Worm (Caenorhabditis elegans) whole organism, young adult: Measurements from ENCODE around the gene F35A5.8.

Source experiments
- B0336.3 ChIP-seq: fragments of 200-800 bp; sonication (Bioruptor generic); IDR thresholded peaks from 2 replicates; pipeline ENCODE4 v1.3.6; 2022; ENCODE audit warnings: missing genetic modification characterization, missing compliant biosample characterization
- D2030.7 ChIP-seq: fragments of 200-800 bp; sonication (Bioruptor generic); IDR thresholded peaks from 2 replicates; pipeline ENCODE4 v1.3.6; 2022; ENCODE audit warnings: missing genetic modification reagents, missing genetic modification characterization, missing compliant biosample characterization
- F22D6.2 ChIP-seq: sonication (generic microtip); optimal IDR thresholded peaks from 2 replicates; lab custom pipeline; 2016; ENCODE audit warnings: mild to moderate bottlenecking, missing genetic modification characterization, missing compliant biosample characterization
- F23B12.7 ChIP-seq: sonication (generic microtip); optimal IDR thresholded peaks from 2 replicates; lab custom pipeline; 2017; ENCODE audit warnings: missing genetic modification characterization, mild to moderate bottlenecking, missing compliant biosample characterization, antibody characterized with exemption, moderate library complexity; ENCODE audit not compliant: insufficient read depth
- F55B11.4 ChIP-seq: sonication (generic microtip); optimal IDR thresholded peaks from 2 replicates; lab custom pipeline; 2016; ENCODE audit warnings: missing compliant biosample characterization, missing genetic modification characterization, borderline replicate concordance; ENCODE audit not compliant: insufficient read depth
- T07F8.4 ChIP-seq: sonication (generic microtip); optimal IDR thresholded peaks from 2 replicates; lab custom pipeline; 2016; ENCODE audit warnings: mild to moderate bottlenecking, missing genetic modification characterization, moderate library complexity, missing compliant biosample characterization
- akir-1 ChIP-seq: fragments of 200-800 bp; sonication (Bioruptor generic); optimal IDR thresholded peaks from 2 replicates; lab custom pipeline; 2018; ENCODE audit warnings: mild to moderate bottlenecking, missing genetic modification characterization, moderate library complexity, missing compliant biosample characterization
- athp-1 ChIP-seq: sonication (generic microtip); optimal IDR thresholded peaks from 2 replicates; lab custom pipeline; 2017; ENCODE audit warnings: mild to moderate bottlenecking, missing genetic modification characterization, missing compliant biosample characterization
- attf-6 ChIP-seq: fragments of 200-800 bp; sonication (Bioruptor generic); IDR thresholded peaks from 2 replicates; pipeline ENCODE4 v1.3.6; 2022; ENCODE audit warnings: missing genetic modification reagents, missing genetic modification characterization, missing compliant biosample characterization
- bed-2 ChIP-seq: fragments of 200-800 bp; sonication (Bioruptor generic); IDR thresholded peaks from 2 replicates; pipeline ENCODE4 v1.3.6; 2022; ENCODE audit warnings: missing genetic modification reagents, missing genetic modification characterization, missing compliant biosample characterization
- cebp-1 ChIP-seq, 2 experiments: fragments of 200-800 bp in 1 of 2; sonication (Bioruptor generic) in 1 of 2; sonication (generic microtip) in 1 of 2; IDR thresholded peaks in 1 of 2; optimal IDR thresholded peaks in 1 of 2; 2 replicates each; pipeline versions ENCODE4 v1.3.6 to Lab custom; 2017 to 2022; ENCODE audit warnings: missing compliant biosample characterization in 2 of 2, missing genetic modification characterization in 2 of 2, mild to moderate bottlenecking in 1 of 2, missing genetic modification reagents in 1 of 2, moderate library complexity in 1 of 2
- ceh-58 ChIP-seq: fragments of 200-800 bp; sonication (Bioruptor generic); IDR thresholded peaks from 2 replicates; pipeline ENCODE4 v1.3.6; 2022; ENCODE audit warnings: missing genetic modification characterization, missing compliant biosample characterization
- ceh-79 ChIP-seq: sonication (generic microtip); optimal IDR thresholded peaks from 2 replicates; lab custom pipeline; 2017; ENCODE audit warnings: mild to moderate bottlenecking, missing genetic modification characterization, missing compliant biosample characterization
- chd-7 ChIP-seq: sonication (generic microtip); optimal IDR thresholded peaks from 2 replicates; lab custom pipeline; 2016; ENCODE audit warnings: mild to moderate bottlenecking, missing genetic modification characterization, moderate library complexity, missing compliant biosample characterization
- die-1 ChIP-seq: sonication (generic microtip); optimal IDR thresholded peaks from 2 replicates; lab custom pipeline; 2016; ENCODE audit warnings: missing genotype, mild to moderate bottlenecking, missing genetic modification characterization, missing compliant biosample characterization
- dox-1 ChIP-seq: fragments of 200-800 bp; sonication (Bioruptor generic); IDR thresholded peaks from 2 replicates; pipeline ENCODE4 v1.3.6; 2022; ENCODE audit warnings: missing genetic modification reagents, missing genetic modification characterization, missing compliant biosample characterization
- dpff-1 ChIP-seq: sonication (generic microtip); optimal IDR thresholded peaks from 2 replicates; lab custom pipeline; 2017; ENCODE audit warnings: mild to moderate bottlenecking, missing genetic modification characterization, missing compliant biosample characterization
- egrh-3 ChIP-seq: fragments of 200-800 bp; sonication (Bioruptor generic); IDR thresholded peaks from 2 replicates; pipeline ENCODE4 v1.3.6; 2022; ENCODE audit warnings: missing genetic modification reagents, missing genetic modification characterization, missing compliant biosample characterization
- ekl-4 ChIP-seq: fragments of 200-800 bp; sonication (Bioruptor generic); IDR thresholded peaks from 2 replicates; pipeline ENCODE4 v1.3.6; 2022; ENCODE audit warnings: missing genetic modification reagents, missing genetic modification characterization, missing compliant biosample characterization
- fkh-3 ChIP-seq: sonication (generic microtip); optimal IDR thresholded peaks from 2 replicates; lab custom pipeline; 2016; ENCODE audit warnings: mild to moderate bottlenecking, missing genetic modification characterization, missing compliant biosample characterization
- him-1 ChIP-seq: sonication (generic microtip); optimal IDR thresholded peaks from 2 replicates; lab custom pipeline; 2016; ENCODE audit warnings: missing genotype, missing genetic modification reagents, missing genetic modification characterization, missing compliant biosample characterization
- hrde-1 ChIP-seq: sonication (generic microtip); optimal IDR thresholded peaks from 2 replicates; lab custom pipeline; 2016; ENCODE audit warnings: missing genetic modification characterization, mild to moderate bottlenecking, missing compliant biosample characterization, moderate library complexity, missing genotype, missing genetic modification reagents, borderline replicate concordance
- hsf-1 ChIP-seq: fragments of 200-800 bp; sonication (Bioruptor generic); IDR thresholded peaks from 2 replicates; pipeline ENCODE4 v1.3.6; 2022; ENCODE audit warnings: missing genetic modification reagents, missing genetic modification characterization, missing compliant biosample characterization
- lag-1 ChIP-seq: fragments of 200-800 bp; sonication (Bioruptor generic); IDR thresholded peaks from 2 replicates; pipeline ENCODE4 v1.3.6; 2022; ENCODE audit warnings: missing genetic modification reagents, missing genetic modification characterization, missing compliant biosample characterization
- let-526 ChIP-seq: fragments of 200-800 bp; sonication (Bioruptor generic); IDR thresholded peaks from 2 replicates; pipeline ENCODE4 v1.3.6; 2022; ENCODE audit warnings: missing genetic modification reagents, missing genetic modification characterization, missing compliant biosample characterization
- let-607 ChIP-seq, 2 experiments: fragments of 200-800 bp in 1 of 2; sonication (Bioruptor generic) in 1 of 2; sonication (generic microtip) in 1 of 2; optimal IDR thresholded peaks; 2 replicates each; lab custom pipeline; 2016 to 2018; ENCODE audit warnings: mild to moderate bottlenecking in 2 of 2, missing compliant biosample characterization in 2 of 2, missing genetic modification characterization in 2 of 2, moderate library complexity in 2 of 2, missing genotype in 1 of 2
- lin-35 ChIP-seq, 3 experiments: fragments of 150-350 bp in 2 of 3; sonication (generic microtip) in 1 of 3; optimal IDR thresholded peaks; 2 replicates each; lab custom pipeline; 2014 to 2018; ENCODE audit warnings: missing biosample characterization in 3 of 3, missing genetic modification characterization in 3 of 3, missing genetic modification reagents in 3 of 3
- lin-40 ChIP-seq: sonication (generic microtip); optimal IDR thresholded peaks from 2 replicates; lab custom pipeline; 2016; ENCODE audit warnings: missing genetic modification characterization, mild to moderate bottlenecking, missing compliant biosample characterization, missing genotype, missing genetic modification reagents
- lir-1 ChIP-seq: fragments of 200-800 bp; sonication (Bioruptor generic); conservative IDR thresholded peaks from 2 replicates; pipeline ENCODE4 v1.3.6; 2022; ENCODE audit warnings: missing genetic modification reagents, missing genetic modification characterization, missing compliant biosample characterization
- lsy-27 ChIP-seq: sonication (generic microtip); optimal IDR thresholded peaks from 2 replicates; lab custom pipeline; 2017; ENCODE audit warnings: missing genetic modification characterization, mild to moderate bottlenecking, missing compliant biosample characterization, antibody characterized with exemption, missing genotype, borderline replicate concordance; ENCODE audit not compliant: insufficient read depth
- madf-10 ChIP-seq: sonication (generic microtip); optimal IDR thresholded peaks from 2 replicates; lab custom pipeline; 2016; ENCODE audit warnings: mild to moderate bottlenecking, missing genetic modification characterization, missing compliant biosample characterization
- madf-3 ChIP-seq: fragments of 200-800 bp; sonication (Bioruptor generic); IDR thresholded peaks from 2 replicates; pipeline ENCODE4 v1.3.6; 2022; ENCODE audit warnings: missing genetic modification reagents, missing genetic modification characterization, missing compliant biosample characterization
- madf-6 ChIP-seq: fragments of 200-800 bp; sonication (Bioruptor generic); IDR thresholded peaks from 2 replicates; pipeline ENCODE4 v1.3.6; 2022; ENCODE audit warnings: missing genetic modification reagents, missing genetic modification characterization, missing compliant biosample characterization
- mel-28 ChIP-seq: sonication (generic microtip); optimal IDR thresholded peaks from 2 replicates; lab custom pipeline; 2016; ENCODE audit warnings: borderline replicate concordance, mild to moderate bottlenecking, missing genetic modification characterization, missing compliant biosample characterization
- mes-4 ChIP-seq: sonication (generic microtip); optimal IDR thresholded peaks from 2 replicates; lab custom pipeline; 2016; ENCODE audit warnings: missing genotype, missing genetic modification characterization, missing compliant biosample characterization
- nhr-179 ChIP-seq: sonication (generic microtip); optimal IDR thresholded peaks from 2 replicates; lab custom pipeline; 2016; ENCODE audit warnings: mild to moderate bottlenecking, missing genetic modification characterization, missing compliant biosample characterization
- nhr-27 ChIP-seq: fragments of 200-800 bp; sonication (Bioruptor generic); optimal IDR thresholded peaks from 2 replicates; lab custom pipeline; 2018; ENCODE audit warnings: mild to moderate bottlenecking, missing genetic modification characterization, moderate library complexity, missing compliant biosample characterization
- nhr-80 ChIP-seq: sonication (generic microtip); optimal IDR thresholded peaks from 2 replicates; lab custom pipeline; 2016; ENCODE audit warnings: missing genetic modification characterization, missing compliant biosample characterization
- rcor-1 ChIP-seq: fragments of 200-800 bp; sonication (Bioruptor generic); IDR thresholded peaks from 2 replicates; pipeline ENCODE4 v1.3.6; 2022; ENCODE audit warnings: missing genetic modification reagents, missing genetic modification characterization, missing compliant biosample characterization
- rec-8 ChIP-seq, 2 experiments: sonication (generic microtip); optimal IDR thresholded peaks; 2 replicates each; lab custom pipeline; 2016; ENCODE audit warnings: mild to moderate bottlenecking in 2 of 2, missing genetic modification characterization in 2 of 2, missing genetic modification reagents in 2 of 2, missing genotype in 2 of 2, missing biosample characterization in 1 of 2, missing compliant biosample characterization in 1 of 2, moderate library complexity in 1 of 2
- repo-1 ChIP-seq: sonication (generic microtip); optimal IDR thresholded peaks from 2 replicates; lab custom pipeline; 2017; ENCODE audit warnings: mild to moderate bottlenecking, missing genetic modification characterization, missing compliant biosample characterization
- snpc-1.3 ChIP-seq: sonication (generic microtip); optimal IDR thresholded peaks from 2 replicates; lab custom pipeline; 2017; ENCODE audit warnings: missing genetic modification characterization, mild to moderate bottlenecking, missing compliant biosample characterization, antibody characterized with exemption, moderate library complexity, missing genotype, missing genetic modification reagents; ENCODE audit not compliant: insufficient read depth
- sptf-2 ChIP-seq: fragments of 200-800 bp; sonication (Bioruptor generic); optimal IDR thresholded peaks from 2 replicates; lab custom pipeline; 2018; ENCODE audit warnings: mild to moderate bottlenecking, missing genetic modification characterization, missing compliant biosample characterization
- tbp1 ChIP-seq: fragments of 200-800 bp; sonication (Bioruptor generic); optimal IDR thresholded peaks from 2 replicates; lab custom pipeline; 2018; ENCODE audit warnings: mild to moderate bottlenecking, missing genetic modification characterization, missing compliant biosample characterization
- xnd-1 ChIP-seq: sonication (generic microtip); optimal IDR thresholded peaks from 2 replicates; lab custom pipeline; 2016; ENCODE audit warnings: missing genotype, missing genetic modification reagents, missing genetic modification characterization, missing compliant biosample characterization
- ztf-22 ChIP-seq: fragments of 200-800 bp; sonication (Bioruptor generic); optimal IDR thresholded peaks from 2 replicates; lab custom pipeline; 2018; ENCODE audit warnings: mild to moderate bottlenecking, missing genetic modification characterization, moderate library complexity, missing compliant biosample characterization
- ztf-3 ChIP-seq: fragments of 200-800 bp; sonication (Bioruptor generic); optimal IDR thresholded peaks from 2 replicates; lab custom pipeline; 2018; ENCODE audit warnings: mild to moderate bottlenecking, missing genetic modification characterization, missing compliant biosample characterization

F35A5.8 gene

ce11 chrX:3793389-3793788 is 9.9 kb downstream of the F35A5.8 start:
- TF ChIP-seq T07F8.4 (tag; lab: Kevin White, UChicago): peak; percentile 72
- TF ChIP-seq ceh-79 (tag; lab: Kevin White, UChicago): no peak
- no peak for TF ChIP-seq xnd-1 (tag; lab: Kevin White, UChicago)
- no peak for TF ChIP-seq akir-1 (GFP tag; lab: Kevin White, UChicago)
- TF ChIP-seq hrde-1 (tag; lab: Kevin White, UChicago): no peak
- peak; percentile 89 for TF ChIP-seq tbp1 (GFP tag; lab: Kevin White, UChicago)
- TF ChIP-seq let-526 (GFP tag; lab: Robert Waterston, UW): 0 out of 2 replicates have a peak, but pooled peaks have one; percentile 41
- TF ChIP-seq hsf-1 (GFP tag; lab: Robert Waterston, UW): no peak
- peak; percentile 91 for TF ChIP-seq him-1 (tag; lab: Kevin White, UChicago)
- TF ChIP-seq B0336.3 (GFP tag; lab: Robert Waterston, UW): peak; percentile 49; the same call in 1 of the 2 replicates
- peak; percentile 25 for TF ChIP-seq lin-40 (tag; lab: Kevin White, UChicago)
- no peak for TF ChIP-seq lin-35 (GFP tag; optimal IDR thresholded peaks at IDR 0.05; lab: Kevin White, UChicago)
- TF ChIP-seq mel-28 (tag; lab: Kevin White, UChicago): no peak
- TF ChIP-seq madf-10 (tag; lab: Kevin White, UChicago): peak; percentile 60
- peak; percentile 62 for TF ChIP-seq attf-6 (GFP tag; lab: Robert Waterston, UW)
- no peak for TF ChIP-seq dpff-1 (tag; lab: Kevin White, UChicago)
- peak; percentile 61 for TF ChIP-seq nhr-179 (tag; lab: Kevin White, UChicago)
- TF ChIP-seq let-607 (tag; optimal IDR thresholded peaks at IDR 0.05; lab: Kevin White, UChicago): peak in 1 of 2 experiments; percentile 34
- peak; percentile 77 for TF ChIP-seq rcor-1 (GFP tag; lab: Robert Waterston, UW)
- no peak for TF ChIP-seq fkh-3 (tag; lab: Kevin White, UChicago)
- no peak for TF ChIP-seq ztf-22 (GFP tag; lab: Kevin White, UChicago)
- TF ChIP-seq rec-8 (tag; optimal IDR thresholded peaks at IDR 0.05; lab: Kevin White, UChicago): peak; percentile 58 to 89
- peak; percentile 78 for TF ChIP-seq snpc-1.3 (tag; lab: Kevin White, UChicago)
- no peak for TF ChIP-seq F55B11.4 (tag; lab: Kevin White, UChicago)
- TF ChIP-seq lir-1 (GFP tag; lab: Robert Waterston, UW): no peak
- no peak for TF ChIP-seq sptf-2 (GFP tag; lab: Kevin White, UChicago)
- TF ChIP-seq nhr-27: no peak
- TF ChIP-seq lag-1 (GFP tag; lab: Robert Waterston, UW): no peak
- TF ChIP-seq lsy-27: peak; percentile 57
- TF ChIP-seq nhr-80 (tag; lab: Kevin White, UChicago): peak; percentile 37
- TF ChIP-seq ztf-3 (GFP tag; lab: Kevin White, UChicago): no peak
- no peak for TF ChIP-seq egrh-3
- no peak for TF ChIP-seq bed-2 (GFP tag; lab: Robert Waterston, UW)
- peak; percentile 62 for TF ChIP-seq mes-4 (tag; lab: Kevin White, UChicago)
- peak; percentile 32 for TF ChIP-seq athp-1 (tag; lab: Kevin White, UChicago)
- peak; percentile 83 for TF ChIP-seq die-1 (tag; lab: Kevin White, UChicago)
- TF ChIP-seq dox-1: peak; percentile 82
- TF ChIP-seq repo-1 (tag; lab: Kevin White, UChicago): no peak
- TF ChIP-seq ekl-4 (GFP tag; lab: Robert Waterston, UW): peak; percentile 76
- TF ChIP-seq cebp-1 (GFP tag; IDR thresholded peaks at IDR 0.05; lab: Robert Waterston, UW): no peak
- TF ChIP-seq cebp-1 (tag; optimal IDR thresholded peaks at IDR 0.05; lab: Kevin White, UChicago): no peak
- TF ChIP-seq ceh-58 (GFP tag; lab: Robert Waterston, UW): no peak
- TF ChIP-seq D2030.7 (GFP tag; lab: Robert Waterston, UW): peak; percentile 85
- TF ChIP-seq madf-6 (GFP tag; lab: Robert Waterston, UW): peak; percentile 61; the same call in 1 of the 2 replicates
- TF ChIP-seq F22D6.2 (tag; lab: Kevin White, UChicago): no peak
- TF ChIP-seq F23B12.7 (tag; lab: Kevin White, UChicago): no peak
- peak; percentile 21 for TF ChIP-seq chd-7 (tag; lab: Kevin White, UChicago)
- peak; percentile 77; the same call in 1 of the 2 replicates for TF ChIP-seq madf-3
